Worm (Caenorhabditis elegans) whole organism, early embryonic: ENCODE data around the gene slcr-46.3.

ENCODE experiments used
- B0310.2 ChIP-seq: sonication (generic microtip); optimal IDR thresholded peaks from 2 replicates; lab custom pipeline; 2016; ENCODE audit warnings: mild to moderate bottlenecking, missing genetic modification characterization, missing compliant biosample characterization
- F13C5.2 ChIP-seq: sonication (generic microtip); optimal IDR thresholded peaks from 2 replicates; lab custom pipeline; 2017; ENCODE audit warnings: mild to moderate bottlenecking, missing genetic modification characterization, inconsistent platforms, missing compliant biosample characterization
- aly-1 ChIP-seq: sonication (generic microtip); optimal IDR thresholded peaks from 2 replicates; lab custom pipeline; 2016; ENCODE audit warnings: missing genetic modification characterization, missing compliant biosample characterization
- ama-1 ChIP-seq: fragments of 150-350 bp; optimal IDR thresholded peaks from 2 replicates; lab custom pipeline; 2014
- ceh-13 ChIP-seq: fragments of 200-800 bp; sonication (Bioruptor generic); optimal IDR thresholded peaks from 2 replicates; lab custom pipeline; 2018; ENCODE audit warnings: mild to moderate bottlenecking, missing genetic modification characterization, missing compliant biosample characterization
- ceh-36 ChIP-seq: sonication (generic microtip); optimal IDR thresholded peaks from 2 replicates; lab custom pipeline; 2016; ENCODE audit warnings: missing genetic modification characterization, inconsistent platforms, missing compliant biosample characterization
- ets-7 ChIP-seq: sonication (generic microtip); optimal IDR thresholded peaks from 2 replicates; lab custom pipeline; 2016; ENCODE audit warnings: missing genotype, missing genetic modification characterization, missing compliant biosample characterization
- flt-1 ChIP-seq: fragments of 200-800 bp; sonication (Bioruptor generic); IDR thresholded peaks from 2 replicates; pipeline ENCODE4 v1.3.6; 2022; ENCODE audit warnings: missing genetic modification characterization, missing compliant biosample characterization
- hmbx-1 ChIP-seq: sonication (generic microtip); optimal IDR thresholded peaks from 2 replicates; lab custom pipeline; 2016; ENCODE audit warnings: mild to moderate bottlenecking, missing genetic modification characterization, missing compliant biosample characterization
- hmg-4 ChIP-seq: fragments of 200-800 bp; sonication (Bioruptor generic); optimal IDR thresholded peaks from 2 replicates; lab custom pipeline; 2018; ENCODE audit warnings: mild to moderate bottlenecking, missing genetic modification characterization, missing compliant biosample characterization
- hnd-1 ChIP-seq: sonication (generic microtip); optimal IDR thresholded peaks from 2 replicates; lab custom pipeline; 2016; ENCODE audit warnings: missing genetic modification characterization, missing compliant biosample characterization
- pes-1 ChIP-seq: fragments of 200-800 bp; sonication (Bioruptor generic); IDR thresholded peaks from 2 replicates; pipeline ENCODE4 v1.3.6; 2022; ENCODE audit warnings: missing genetic modification reagents, missing genetic modification characterization, missing compliant biosample characterization
- scrt-1 ChIP-seq: fragments of 200-800 bp; sonication (Bioruptor generic); IDR thresholded peaks from 2 replicates; pipeline ENCODE4 v1.3.6; 2022; ENCODE audit warnings: missing genetic modification characterization, missing compliant biosample characterization
- sea-1 ChIP-seq: fragments of 200-800 bp; sonication (Bioruptor generic); conservative IDR thresholded peaks from 2 replicates; pipeline ENCODE4 v1.3.6; 2022; ENCODE audit warnings: missing genetic modification characterization, missing compliant biosample characterization
- tbx-11 ChIP-seq: fragments of 200-800 bp; sonication (Bioruptor generic); IDR thresholded peaks from 2 replicates; pipeline ENCODE4 v1.3.6; 2022; ENCODE audit warnings: missing genetic modification characterization, missing compliant biosample characterization
- tbx-37 ChIP-seq: fragments of 200-800 bp; sonication (Bioruptor generic); conservative IDR thresholded peaks from 2 replicates; pipeline ENCODE4 v1.3.6; 2022; ENCODE audit warnings: missing genetic modification reagents, missing genetic modification characterization, missing compliant biosample characterization
- tra-4 ChIP-seq: sonication (generic microtip); optimal IDR thresholded peaks from 2 replicates; lab custom pipeline; 2017; ENCODE audit warnings: missing genetic modification characterization, missing compliant biosample characterization

The slcr-46.3 gene

ce11 chrV:9750308-9750707 lies 26.4 kb upstream of the slcr-46.3 start, which contains the start of gene F58E6.4:
Gene F58E6.4, minus strand, starts transcription at chrV:9750408.
- TF ChIP-seq flt-1 (GFP tag; lab: Robert Waterston, UW) (no peak), tbx-11 (GFP tag; lab: Robert Waterston, UW) (no peak), F13C5.2 (tag; lab: Kevin White, UChicago) (no peak), hmbx-1 (no peak)

ce11 chrV:9744934-9745333 lies 21.0 kb upstream of the slcr-46.3 start, which contains the start of gene F58E6.13:
Gene F58E6.13, plus strand, starts transcription at chrV:9745234.
- no peak for TF ChIP-seq hmbx-1
- no peak for TF ChIP-seq B0310.2
- no peak for TF ChIP-seq hnd-1 (tag; lab: Kevin White, UChicago)
- no peak for TF ChIP-seq sea-1 (GFP tag; lab: Robert Waterston, UW)
- no peak for TF ChIP-seq flt-1 (GFP tag; lab: Robert Waterston, UW)
- no peak for TF ChIP-seq ceh-13
- no peak for TF ChIP-seq F13C5.2 (tag; lab: Kevin White, UChicago)
- TF ChIP-seq aly-1 (tag; lab: Kevin White, UChicago) = no peak
- TF ChIP-seq tbx-37 (GFP tag; lab: Robert Waterston, UW) = no peak
- no peak for TF ChIP-seq scrt-1
- no peak for TF ChIP-seq tra-4 (tag; lab: Kevin White, UChicago)
- TF ChIP-seq pes-1 = no peak
- TF ChIP-seq hmg-4 = no peak
- no peak for TF ChIP-seq ceh-36 (tag; lab: Kevin White, UChicago)
- no peak for TF ChIP-seq ets-7
- TF ChIP-seq ama-1 = no peak
- no peak for TF ChIP-seq tbx-11 (GFP tag; lab: Robert Waterston, UW)

ce11 chrV:9740858-9741257 lies 17.0 kb upstream of the slcr-46.3 start, which contains the start of gene sta-2:
Gene sta-2, plus strand, starts transcription at chrV:9741206.
- TF ChIP-seq B0310.2 (no peak), tbx-37 (GFP tag; lab: Robert Waterston, UW) (no peak), tra-4 (tag; lab: Kevin White, UChicago) (no peak)

- TF ChIP-seq B0310.2 (no peak), ceh-13 (no peak), ama-1 (no peak)
These were observed 15.5 kb upstream of the slcr-46.3 start, which contains the start of gene marc-1 for ce11 chrV:9739402-9739801. Gene marc-1, plus strand, starts transcription at chrV:9739702.

ce11 chrV:9738077-9738705 lies 14.3 kb upstream of the slcr-46.3 start:
- TF ChIP-seq flt-1 (GFP tag; lab: Robert Waterston, UW) (no peak), hnd-1 (tag; lab: Kevin White, UChicago) (no peak), hmg-4 (no peak), scrt-1 (no peak), sea-1 (GFP tag; lab: Robert Waterston, UW) (no peak)

- no peak for TF ChIP-seq F13C5.2 (tag; lab: Kevin White, UChicago)
- TF ChIP-seq tbx-11 (GFP tag; lab: Robert Waterston, UW) = no peak
- no peak for TF ChIP-seq ceh-36 (tag; lab: Kevin White, UChicago)
- TF ChIP-seq ama-1 = no peak
These were observed 13.4 kb upstream of the slcr-46.3 start, which contains the start of gene aqp-4 for ce11 chrV:9737287-9737686. Gene aqp-4, plus strand, starts transcription at chrV:9737556.

- TF ChIP-seq tra-4 (tag; lab: Kevin White, UChicago) = no peak
- no peak for TF ChIP-seq tbx-11 (GFP tag; lab: Robert Waterston, UW)
- no peak for TF ChIP-seq tbx-37 (GFP tag; lab: Robert Waterston, UW)
- no peak for TF ChIP-seq ceh-36 (tag; lab: Kevin White, UChicago)
- no peak for TF ChIP-seq sea-1 (GFP tag; lab: Robert Waterston, UW)
- TF ChIP-seq pes-1 = no peak
- TF ChIP-seq ceh-13 = no peak
- TF ChIP-seq hnd-1 (tag; lab: Kevin White, UChicago) = no peak
- no peak for TF ChIP-seq ets-7
- no peak for TF ChIP-seq hmg-4
- no peak for TF ChIP-seq aly-1 (tag; lab: Kevin White, UChicago)
- TF ChIP-seq B0310.2 = no peak
- TF ChIP-seq flt-1 (GFP tag; lab: Robert Waterston, UW) = no peak
- TF ChIP-seq ama-1 = no peak
These were observed 10.1 kb upstream of the slcr-46.3 start, which contains the start of gene cal-7 for ce11 chrV:9733920-9734454. Gene cal-7, plus strand, starts transcription at chrV:9734103.

- TF ChIP-seq ceh-13 (no peak), ceh-36 (tag; lab: Kevin White, UChicago) (no peak), tbx-11 (GFP tag; lab: Robert Waterston, UW) (no peak), ama-1 (no peak), tra-4 (tag; lab: Kevin White, UChicago) (no peak), pes-1 (no peak), scrt-1 (no peak), sea-1 (GFP tag; lab: Robert Waterston, UW) (no peak), hmbx-1 (no peak), B0310.2 (no peak), F13C5.2 (tag; lab: Kevin White, UChicago) (no peak), ets-7 (no peak), aly-1 (tag; lab: Kevin White, UChicago) (no peak)
These were observed 7.9 kb upstream of the slcr-46.3 start for ce11 chrV:9731852-9732251.
